Fruit fly (Drosophila melanogaster) whole organism, embryonic: Measurements from ENCODE around the gene Tpr2.

Experiments used
- Atf6 ChIP-seq: fragments of 200-800 bp; sonication (Bioruptor generic); IDR thresholded peaks from 2 replicates; pipeline ENCODE4 v1.3.6; 2022; ENCODE audit warnings: missing biosample characterization, missing genetic modification characterization
- Bgb ChIP-seq: fragments of 200-800 bp; sonication (Bioruptor generic); IDR thresholded peaks from 2 replicates; pipeline ENCODE4 v1.3.6; 2022; ENCODE audit warnings: missing biosample characterization, missing genetic modification characterization; ENCODE audit not compliant: partially characterized antibody
- CG10267 ChIP-seq: fragments of 200-800 bp; sonication (Bioruptor generic); optimal IDR thresholded peaks from 2 replicates; lab custom pipeline; 2018; ENCODE audit warnings: missing biosample characterization, mild to moderate bottlenecking, missing genetic modification characterization, moderate library complexity
- CG10462 ChIP-seq: fragments of 200-800 bp; sonication (Bioruptor generic); optimal IDR thresholded peaks from 2 replicates; lab custom pipeline; 2016; ENCODE audit warnings: missing biosample characterization, missing genetic modification characterization
- CG10565 ChIP-seq: fragments of 200-800 bp; sonication (Bioruptor generic); optimal IDR thresholded peaks from 3 replicates; lab custom pipeline; 2016; ENCODE audit warnings: missing biosample characterization, mild to moderate bottlenecking, missing genetic modification characterization
- CG10979 ChIP-seq: fragments of 200-800 bp; sonication (Bioruptor generic); optimal IDR thresholded peaks from 2 replicates; lab custom pipeline; 2018; ENCODE audit warnings: missing biosample characterization, mild to moderate bottlenecking, missing genetic modification characterization, moderate library complexity
- CG12071 ChIP-seq: fragments of 200-800 bp; sonication (Bioruptor generic); optimal IDR thresholded peaks from 3 replicates; lab custom pipeline; 2018; ENCODE audit warnings: missing biosample characterization, mild to moderate bottlenecking, missing genetic modification characterization
- CG14014 ChIP-seq: fragments of 200-800 bp; sonication (Bioruptor generic); IDR thresholded peaks from 2 replicates; pipeline ENCODE4 v1.3.6; 2022; ENCODE audit warnings: missing biosample characterization, missing genetic modification characterization
- CG16779 ChIP-seq: fragments of 200-800 bp; sonication (Bioruptor generic); IDR thresholded peaks from 2 replicates; pipeline ENCODE4 v1.3.6; 2022; ENCODE audit warnings: missing biosample characterization, missing genetic modification characterization
- CG16863 ChIP-seq: fragments of 200-800 bp; sonication (Bioruptor generic); optimal IDR thresholded peaks from 3 replicates; lab custom pipeline; 2016; ENCODE audit warnings: missing biosample characterization, missing genetic modification characterization
- CG17568 ChIP-seq: fragments of 200-800 bp; sonication (Bioruptor generic); optimal IDR thresholded peaks from 2 replicates; lab custom pipeline; 2018; ENCODE audit warnings: missing biosample characterization, mild to moderate bottlenecking, missing genetic modification characterization, moderate library complexity
- CG17829 ChIP-seq: fragments of 200-800 bp; optimal IDR thresholded peaks from 2 replicates; lab custom pipeline; 2019; ENCODE audit warnings: missing biosample characterization, mild to moderate bottlenecking, missing genetic modification characterization, moderate library complexity
- CG17912 ChIP-seq: fragments of 200-800 bp; sonication (Bioruptor generic); optimal IDR thresholded peaks from 2 replicates; lab custom pipeline; 2018; ENCODE audit warnings: missing biosample characterization, mild to moderate bottlenecking, missing genetic modification characterization
- CG1792 ChIP-seq: fragments of 200-800 bp; sonication (Bioruptor generic); optimal IDR thresholded peaks from 2 replicates; lab custom pipeline; 2016; ENCODE audit warnings: missing biosample characterization, missing genetic modification characterization
- CG3407 ChIP-seq: fragments of 200-800 bp; sonication (Bioruptor generic); optimal IDR thresholded peaks from 2 replicates; lab custom pipeline; 2018; ENCODE audit warnings: missing biosample characterization, mild to moderate bottlenecking, missing genetic modification characterization
- CG34224 ChIP-seq: fragments of 200-800 bp; sonication (Bioruptor generic); IDR thresholded peaks from 3 replicates; pipeline ENCODE4 v1.3.6; 2022; ENCODE audit warnings: missing biosample characterization, missing genetic modification characterization; ENCODE audit not compliant: partially characterized antibody
- CG4404 ChIP-seq: fragments of 200-800 bp; sonication (Bioruptor generic); IDR thresholded peaks from 2 replicates; pipeline ENCODE4 v1.3.6; 2022; ENCODE audit warnings: missing biosample characterization, missing genetic modification characterization
- CG5245 ChIP-seq: fragments of 200-800 bp; sonication (Bioruptor generic); optimal IDR thresholded peaks from 3 replicates; lab custom pipeline; 2016; ENCODE audit warnings: missing biosample characterization, missing genetic modification characterization
- CG7271 ChIP-seq: fragments of 200-800 bp; sonication (Bioruptor generic); optimal IDR thresholded peaks from 2 replicates; lab custom pipeline; 2018; ENCODE audit warnings: missing biosample characterization, mild to moderate bottlenecking, missing genetic modification characterization, moderate library complexity
- CG7556 ChIP-seq: fragments of 200-800 bp; sonication (Bioruptor generic); optimal IDR thresholded peaks from 2 replicates; lab custom pipeline; 2017; ENCODE audit warnings: missing biosample characterization, mild to moderate bottlenecking, missing genetic modification characterization
- CG7745 ChIP-seq: fragments of 200-800 bp; sonication (Bioruptor generic); optimal IDR thresholded peaks from 2 replicates; lab custom pipeline; 2018; ENCODE audit warnings: missing biosample characterization, mild to moderate bottlenecking, missing genetic modification characterization, moderate library complexity
- CrebB ChIP-seq: fragments of 200-800 bp; sonication (Bioruptor generic); optimal IDR thresholded peaks from 3 replicates; lab custom pipeline; 2018; ENCODE audit warnings: missing biosample characterization, mild to moderate bottlenecking, missing genetic modification characterization
- Dref ChIP-seq: fragments of 200-800 bp; sonication (Bioruptor generic); IDR thresholded peaks from 2 replicates; pipeline ENCODE4 v1.3.6; 2022; ENCODE audit warnings: missing biosample characterization, missing genetic modification characterization
- HLH4C ChIP-seq: fragments of 200-800 bp; sonication (Bioruptor generic); IDR thresholded peaks from 3 replicates; pipeline ENCODE4 v1.3.6; 2022; ENCODE audit warnings: missing biosample characterization, missing genetic modification characterization; ENCODE audit not compliant: partially characterized antibody
- Mes4 ChIP-seq: fragments of 200-800 bp; sonication (Bioruptor generic); optimal IDR thresholded peaks from 2 replicates; lab custom pipeline; 2016; ENCODE audit warnings: missing biosample characterization, missing genetic modification characterization
- NC2α ChIP-seq: fragments of 200-800 bp; sonication (Bioruptor generic); optimal IDR thresholded peaks from 2 replicates; lab custom pipeline; 2016; ENCODE audit warnings: missing biosample characterization, missing genetic modification characterization
- Opbp ChIP-seq: fragments of 200-800 bp; sonication (Bioruptor generic); IDR thresholded peaks from 3 replicates; pipeline ENCODE4 v1.3.6; 2022; ENCODE audit warnings: missing biosample characterization, missing genetic modification characterization; ENCODE audit not compliant: partially characterized antibody
- Ptx1 ChIP-seq: fragments of 200-800 bp; sonication (Bioruptor generic); IDR thresholded peaks from 2 replicates; pipeline ENCODE4 v1.3.6; 2022; ENCODE audit warnings: missing biosample characterization, missing genetic modification characterization
- Scr ChIP-seq: fragments of 200-800 bp; sonication (Bioruptor generic); IDR thresholded peaks from 2 replicates; pipeline ENCODE4 v1.3.6; 2022; ENCODE audit warnings: missing biosample characterization, missing genetic modification characterization; ENCODE audit not compliant: partially characterized antibody
- Sry-δ ChIP-seq: fragments of 200-800 bp; sonication (Bioruptor generic); optimal IDR thresholded peaks from 2 replicates; lab custom pipeline; 2016; ENCODE audit warnings: missing biosample characterization, missing genetic modification characterization
- ash1 ChIP-seq: fragments of 200-800 bp; sonication (Bioruptor generic); optimal IDR thresholded peaks from 2 replicates; lab custom pipeline; 2018; ENCODE audit warnings: missing biosample characterization, mild to moderate bottlenecking, missing genetic modification characterization
- bigmax ChIP-seq: fragments of 200-800 bp; sonication (Bioruptor generic); optimal IDR thresholded peaks from 2 replicates; lab custom pipeline; 2018; ENCODE audit warnings: missing biosample characterization, mild to moderate bottlenecking, missing genetic modification characterization
- btn ChIP-seq: fragments of 200-800 bp; sonication (Bioruptor generic); optimal IDR thresholded peaks from 2 replicates; lab custom pipeline; 2016; ENCODE audit warnings: missing biosample characterization, missing genetic modification characterization
- cad ChIP-seq: fragments of >200 bp; optimal IDR thresholded peaks from 2 replicates; lab custom pipeline; 2017; ENCODE audit warnings: missing biosample characterization, missing genetic modification characterization
- cato ChIP-seq: fragments of 200-800 bp; sonication (Bioruptor generic); optimal IDR thresholded peaks from 2 replicates; lab custom pipeline; 2016; ENCODE audit warnings: missing biosample characterization, missing genetic modification characterization, borderline replicate concordance
- en ChIP-seq: fragments of 200-800 bp; sonication (Bioruptor generic); optimal IDR thresholded peaks from 2 replicates; lab custom pipeline; 2016; ENCODE audit warnings: missing biosample characterization, missing genetic modification characterization
- eve ChIP-seq, 2 experiments: fragments of >200 bp; optimal IDR thresholded peaks; 2 replicates each; lab custom pipeline; 2017; ENCODE audit warnings: missing biosample characterization in 2 of 2, missing genetic modification characterization in 2 of 2
- gfzf ChIP-seq: fragments of 200-800 bp; sonication (Bioruptor generic); optimal IDR thresholded peaks from 2 replicates; lab custom pipeline; 2016; ENCODE audit warnings: missing biosample characterization, mild to moderate bottlenecking, missing genetic modification characterization, moderate library complexity
- gt ChIP-seq: fragments of 200-800 bp; sonication (Bioruptor generic); IDR thresholded peaks from 2 replicates; pipeline ENCODE4 v1.3.6; 2022; ENCODE audit warnings: missing biosample characterization, missing genetic modification characterization
- kay ChIP-seq: fragments of 200-800 bp; sonication (Bioruptor generic); optimal IDR thresholded peaks from 2 replicates; lab custom pipeline; 2016; ENCODE audit warnings: missing biosample characterization, missing genetic modification characterization
- mld ChIP-seq: fragments of 200-800 bp; sonication (Bioruptor generic); IDR thresholded peaks from 3 replicates; pipeline ENCODE4 v1.3.6; 2022; ENCODE audit warnings: missing biosample characterization, missing genetic modification characterization; ENCODE audit not compliant: partially characterized antibody
- org-1 ChIP-seq: fragments of 200-800 bp; sonication (Bioruptor generic); optimal IDR thresholded peaks from 2 replicates; lab custom pipeline; 2017; ENCODE audit warnings: missing biosample characterization, missing genetic modification characterization
- prd ChIP-seq, 3 experiments: fragments of >200 bp in 2 of 3; fragments of 200-800 bp in 1 of 3; sonication (Bioruptor generic) in 1 of 3; optimal IDR thresholded peaks in 2 of 3; IDR thresholded peaks in 1 of 3; 2 replicates in 2 of 3; 3 replicates in 1 of 3; pipeline versions ENCODE4 v1.3.6 to Lab custom; 2017 to 2022; ENCODE audit warnings: missing biosample characterization in 1 of 3, missing genetic modification characterization in 1 of 3
- ranshi ChIP-seq: fragments of 200-800 bp; sonication (Bioruptor generic); IDR thresholded peaks from 2 replicates; pipeline ENCODE4 v1.3.6; 2022; ENCODE audit warnings: missing biosample characterization, missing genetic modification characterization
- slbo ChIP-seq: fragments of 200-800 bp; sonication (Bioruptor generic); IDR thresholded peaks from 2 replicates; pipeline ENCODE4 v1.3.6; 2022; ENCODE audit warnings: missing biosample characterization, missing genetic modification characterization
- tap ChIP-seq: fragments of 200-800 bp; optimal IDR thresholded peaks from 3 replicates; lab custom pipeline; 2019; ENCODE audit warnings: missing biosample characterization, mild to moderate bottlenecking, missing genetic modification characterization, moderate library complexity
- vvl ChIP-seq: fragments of 200-800 bp; sonication (Bioruptor generic); IDR thresholded peaks from 2 replicates; pipeline ENCODE4 v1.3.6; 2022; ENCODE audit warnings: missing biosample characterization, missing genetic modification characterization
- zen2 ChIP-seq: fragments of 200-800 bp; sonication (Bioruptor generic); IDR thresholded peaks from 3 replicates; pipeline ENCODE4 v1.3.6; 2022; ENCODE audit warnings: missing biosample characterization, missing genetic modification characterization; ENCODE audit not compliant: partially characterized antibody
- zf30C ChIP-seq: fragments of 200-800 bp; sonication (Bioruptor generic); optimal IDR thresholded peaks from 3 replicates; lab custom pipeline; 2018; ENCODE audit warnings: missing biosample characterization, mild to moderate bottlenecking, missing genetic modification characterization

The Tpr2 gene

DNA sequence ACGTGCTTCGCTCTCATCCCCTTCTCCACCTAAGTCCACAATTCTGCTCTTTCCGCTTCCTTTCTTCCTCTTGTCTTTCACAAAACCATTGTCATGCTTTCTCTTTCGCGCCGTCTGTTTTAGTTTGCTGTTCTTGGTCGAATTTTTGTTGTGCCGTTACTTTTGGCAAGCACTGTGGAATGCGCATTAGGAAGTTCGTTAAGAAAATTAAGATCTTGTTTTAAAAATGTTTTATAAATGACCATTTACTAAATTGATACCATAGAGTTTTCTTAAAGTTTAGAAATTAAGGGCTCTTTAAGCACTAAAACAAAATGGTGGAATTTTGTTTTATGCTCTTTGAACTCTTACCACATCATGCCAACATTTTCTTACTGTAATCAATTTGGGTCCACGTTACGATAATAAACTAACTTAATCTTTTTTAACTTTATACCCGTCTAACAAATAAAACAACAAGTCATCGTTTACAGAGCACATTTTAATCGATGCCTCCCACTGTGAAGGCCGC is 43.8 kb downstream of the Tpr2 start (continued):
- no peak for TF ChIP-seq mld
- no peak for TF ChIP-seq CG10462 (GFP tag; lab: Kevin White, UChicago)
- no peak for TF ChIP-seq CG10565 (GFP tag; lab: Kevin White, UChicago)
- TF ChIP-seq CrebB (tag; lab: Kevin White, UChicago), result no peak
- peak; percentile 69 for TF ChIP-seq CG14014
- TF ChIP-seq CG4404, result peak; percentile 57
- no peak for TF ChIP-seq CG3407 (GFP tag; lab: Kevin White, UChicago)
- TF ChIP-seq tap (tag; lab: Kevin White, UChicago), result peak; percentile 44
- no peak for TF ChIP-seq prd (optimal IDR thresholded peaks at IDR 0.05; lab: Kevin White, UChicago)
- peak; percentile 12; the same call in 1 of the 3 replicates for TF ChIP-seq prd (GFP tag; IDR thresholded peaks at IDR 0.05; lab: Robert Waterston, UW)
- TF ChIP-seq CG17568 (GFP tag; lab: Kevin White, UChicago), result peak; percentile 41
- TF ChIP-seq vvl (GFP tag; lab: Robert Waterston, UW), result 0 out of 2 replicates have a peak, but pooled peaks have one; percentile 29
- TF ChIP-seq en (GFP tag; lab: Kevin White, UChicago), result peak; percentile 66
- peak; percentile 20 for TF ChIP-seq CG17829 (tag; lab: Kevin White, UChicago)
- no peak for TF ChIP-seq cad (GFP tag; lab: Kevin White, UChicago)
- TF ChIP-seq zen2 (GFP tag; lab: Robert Waterston, UW), result no peak
- no peak for TF ChIP-seq btn (GFP tag; lab: Kevin White, UChicago)
- TF ChIP-seq CG10979 (tag; lab: Kevin White, UChicago), result peak; percentile 51
- peak; percentile 20 for TF ChIP-seq CG16863 (GFP tag; lab: Kevin White, UChicago)
- TF ChIP-seq CG10267 (tag; lab: Kevin White, UChicago), result peak; percentile 42
- TF ChIP-seq CG34224 (GFP tag; lab: Robert Waterston, UW), result no peak
- no peak for TF ChIP-seq bigmax (GFP tag; lab: Kevin White, UChicago)
- no peak for TF ChIP-seq Opbp
- TF ChIP-seq kay (GFP tag; lab: Kevin White, UChicago), result no peak
- TF ChIP-seq NC2α (GFP tag; lab: Kevin White, UChicago), result peak; percentile 10
- peak; percentile 17 for TF ChIP-seq CG5245 (GFP tag; lab: Kevin White, UChicago)
- no peak for TF ChIP-seq HLH4C (GFP tag; lab: Robert Waterston, UW)
- TF ChIP-seq cato, result no peak
- no peak for TF ChIP-seq gt (GFP tag; lab: Robert Waterston, UW)
- no peak for TF ChIP-seq Sry-δ
- peak; percentile 63 for TF ChIP-seq org-1 (GFP tag; lab: Kevin White, UChicago)
- TF ChIP-seq Bgb, result no peak
- peak; percentile 67 for TF ChIP-seq Atf6 (GFP tag; lab: Robert Waterston, UW)
- no peak for TF ChIP-seq CG7271
- peak; percentile 61 for TF ChIP-seq CG1792 (GFP tag; lab: Kevin White, UChicago)
- TF ChIP-seq zf30C (GFP tag; lab: Kevin White, UChicago), result no peak
- no peak for TF ChIP-seq CG7745 (tag; lab: Kevin White, UChicago)
- no peak for TF ChIP-seq CG17912 (GFP tag; lab: Kevin White, UChicago)
- peak; percentile 66 for TF ChIP-seq Ptx1 (GFP tag; lab: Robert Waterston, UW)
- peak; percentile 67; the same call in 1 of the 2 replicates for TF ChIP-seq slbo (GFP tag; lab: Robert Waterston, UW)
- 0 out of 2 replicates have a peak, but pooled peaks have one; percentile 30 for TF ChIP-seq ranshi (GFP tag; lab: Robert Waterston, UW)
- TF ChIP-seq ash1 (GFP tag; lab: Kevin White, UChicago), result no peak
- TF ChIP-seq CG7556, result peak; percentile 68
- TF ChIP-seq Scr, result no peak
- peak; percentile 47 for TF ChIP-seq Mes4
- no peak for TF ChIP-seq Dref
- TF ChIP-seq eve (GFP tag; optimal IDR thresholded peaks at IDR 0.05; lab: Kevin White, UChicago), result peak in 1 of 2 experiments; percentile 93
- no peak for TF ChIP-seq gfzf (GFP tag; lab: Kevin White, UChicago)
- no peak for TF ChIP-seq CG16779
- TF ChIP-seq CG12071 (GFP tag; lab: Kevin White, UChicago), result no peak
